Worm (Caenorhabditis elegans): ENCODE results near the gene ddl-1.
A peak's percentile ranks its signal among the peaks of the same experiment; 100 is the strongest.
"Not testable (repeated sequence)": the region's sequence is repeated elsewhere in the genome, so short reads cannot be mapped to it uniquely, and the experiment has no call there.

The ddl-1 gene

DNA sequence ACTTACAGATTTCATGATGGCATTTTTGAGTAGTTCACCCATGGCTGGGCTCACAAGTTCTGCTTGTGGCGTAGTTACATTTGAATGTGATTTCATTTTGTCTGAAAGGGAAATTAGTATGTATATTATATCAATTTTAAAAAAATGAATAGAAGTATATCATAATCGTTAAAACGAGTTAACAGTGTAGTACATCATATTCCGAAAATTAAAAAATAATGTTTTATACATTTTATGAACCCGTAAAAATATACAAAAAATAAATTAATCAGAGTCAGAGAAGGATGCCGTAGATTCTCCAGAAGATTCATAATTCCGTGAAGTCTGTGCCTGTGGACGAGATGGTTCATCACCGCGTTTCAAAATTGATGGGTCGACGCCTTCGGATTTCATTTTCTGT is 1.2 kb downstream of the ddl-1 start, which contains the start of gene F59E12.9:
F59E12.9 (minus strand) TSS at position 101 of the 400 bp plus-strand sequence.
- TF ChIP-seq fos-1 (tag; optimal IDR thresholded peaks at IDR 0.05) (no peak), aly-2 (tag; optimal IDR thresholded peaks at IDR 0.05) (no peak), lin-15B (tag; optimal IDR thresholded peaks at IDR 0.05) (no peak), ceh-82 (tag; optimal IDR thresholded peaks at IDR 0.05) (no peak), mml-1 (tag; optimal IDR thresholded peaks at IDR 0.05) (no peak)

DNA sequence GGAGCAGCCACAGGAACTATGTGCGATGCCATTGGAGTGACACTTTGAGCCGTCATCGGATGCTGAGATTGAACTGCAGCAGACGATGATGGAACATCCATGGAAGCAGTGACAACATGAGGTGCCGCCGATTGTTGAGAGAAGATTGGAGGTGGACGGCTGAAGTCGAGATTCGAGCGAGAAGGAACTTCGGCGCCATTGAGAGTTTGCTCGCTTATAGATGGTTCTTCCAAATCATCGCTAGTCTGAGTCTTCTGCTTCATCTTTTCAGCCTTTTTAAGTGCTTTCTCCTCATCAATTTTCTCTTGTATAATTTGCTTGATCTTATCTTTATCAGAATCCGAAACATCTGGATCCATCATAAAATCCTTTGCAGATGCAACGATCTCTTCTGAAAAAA is 6.1 kb downstream of the ddl-1 start:
- TF ChIP-seq tbx-2 (tag; optimal IDR thresholded peaks at IDR 0.05) (no peak), ceh-28 (tag; optimal IDR thresholded peaks at IDR 0.05) (no peak), pqm-1 (tag; optimal IDR thresholded peaks at IDR 0.05) (no peak), lin-15B (tag; optimal IDR thresholded peaks at IDR 0.05) (no peak), egl-5 (tag; optimal IDR thresholded peaks at IDR 0.05) (no peak), fkh-2 (tag; optimal IDR thresholded peaks at IDR 0.05) (no peak)

DNA sequence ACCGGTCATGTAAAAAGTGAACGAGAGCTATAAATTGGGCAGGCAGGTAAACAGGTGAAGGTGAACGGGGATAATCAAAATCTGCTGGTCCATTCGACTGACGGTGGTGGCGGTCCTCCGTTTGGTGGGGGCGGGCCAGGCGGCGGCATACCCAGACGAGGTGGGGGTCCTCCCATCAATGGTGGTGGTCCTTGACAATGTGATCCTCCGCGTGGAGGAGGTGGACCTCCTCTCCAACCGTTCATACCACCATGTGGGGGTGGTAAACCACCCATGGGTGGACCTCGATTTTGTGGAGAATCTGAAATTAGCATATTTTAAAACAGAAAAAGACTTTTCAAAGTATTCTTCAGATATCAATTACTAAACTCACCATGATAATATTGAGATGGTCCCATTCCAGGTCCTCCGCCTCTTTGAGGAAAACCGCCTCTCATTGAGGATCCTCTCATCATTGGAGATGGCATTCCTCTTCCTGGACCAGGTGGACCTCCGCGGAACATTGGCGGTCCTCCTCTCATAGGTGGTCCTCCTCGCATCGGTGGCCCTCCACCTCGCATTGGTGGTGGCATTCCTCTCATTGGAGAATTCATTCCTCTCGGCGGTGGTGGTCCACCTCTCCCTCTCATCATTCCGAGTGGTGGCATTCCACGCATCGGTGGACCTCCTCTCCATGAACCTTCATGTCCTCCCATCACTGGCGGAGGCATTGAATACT is 7.7 kb downstream of the ddl-1 start:
- TF ChIP-seq pqm-1 (tag; optimal IDR thresholded peaks at IDR 0.05) = no peak

ce11 chrII:5638059-5638458 is 10.1 kb downstream of the ddl-1 start, which contains the start of gene F59E12.3:
Gene F59E12.3 (plus strand): TSS chrII:5638359.
- no peak for TF ChIP-seq elt-2 (tag; optimal IDR thresholded peaks at IDR 0.05)
- no peak for TF ChIP-seq nhr-43 (tag; optimal IDR thresholded peaks at IDR 0.05; ENCODE audit: poor library complexity, severe bottlenecking)
- TF ChIP-seq ceh-16 (tag; optimal IDR thresholded peaks at IDR 0.05) = no peak
- TF ChIP-seq ztf-4 (tag; optimal IDR thresholded peaks at IDR 0.05) = no peak
- TF ChIP-seq aly-2 (tag; optimal IDR thresholded peaks at IDR 0.05) = no peak
- TF ChIP-seq ceh-9 (tag; optimal IDR thresholded peaks at IDR 0.05) = no peak
- no peak for TF ChIP-seq fos-1 (tag; optimal IDR thresholded peaks at IDR 0.05)

ce11 chrII:5636826-5637225 is 11.3 kb downstream of the ddl-1 start, which contains the start of gene F59E12.8:
Gene F59E12.8 (minus strand): TSS chrII:5636926.
- TF ChIP-seq tbx-2 (tag; optimal IDR thresholded peaks at IDR 0.05) (no peak), nfya-1 (tag; optimal IDR thresholded peaks at IDR 0.05; ENCODE audit: insufficient read depth) (no peak), nhr-23 (tag; optimal IDR thresholded peaks at IDR 0.05) (no peak), lin-39 (tag; optimal IDR thresholded peaks at IDR 0.05) (no peak), ceh-16 (tag; optimal IDR thresholded peaks at IDR 0.05) (no peak), lsy-12 (tag; optimal IDR thresholded peaks at IDR 0.05) (no peak), unc-62 (GFP tag; optimal IDR thresholded peaks at IDR 0.05) (no peak), hmg-11 (tag; optimal IDR thresholded peaks at IDR 0.05) (no peak), unc-39 (tag; optimal IDR thresholded peaks at IDR 0.05) (no peak)

DNA sequence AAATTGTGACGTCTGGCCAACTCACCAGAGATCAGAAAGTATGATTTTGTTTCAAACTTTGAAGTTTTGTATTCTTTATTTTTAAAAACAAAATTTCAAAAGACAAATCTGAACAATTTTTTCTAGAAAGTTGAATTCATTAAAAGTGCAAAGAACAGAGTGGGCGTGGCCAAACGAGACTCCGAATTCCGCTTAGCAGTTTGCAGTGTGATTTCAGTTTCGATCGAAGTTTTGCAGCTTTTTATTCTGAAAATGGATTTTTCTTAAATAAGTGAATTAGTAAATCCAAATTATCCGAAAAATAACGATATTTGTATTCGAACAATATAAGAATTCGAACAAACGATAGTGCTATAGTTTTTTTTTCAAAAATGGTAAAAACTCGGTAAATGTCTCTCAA is 14.7 kb downstream of the ddl-1 start:
- peak; percentile 25 for TF ChIP-seq nfya-1 (tag; optimal IDR thresholded peaks at IDR 0.05; ENCODE audit: insufficient read depth)
- no peak for TF ChIP-seq nhr-77 (tag; optimal IDR thresholded peaks at IDR 0.05)

- not testable (repeated sequence) for TF ChIP-seq skn-1, lin-15B, ceh-16 (tag; optimal IDR thresholded peaks at IDR 0.05)
Measured at ce11 chrII:5630851-5631401, 17.2 kb downstream of the ddl-1 start, which contains the start of the genes F59E12.6 and npl-4.1. Gene F59E12.6 (minus strand): TSS chrII:5630951. Gene npl-4.1 (plus strand): TSS chrII:5631351.

ce11 chrII:5628326-5628818 is 19.8 kb downstream of the ddl-1 start, which contains the start of gene F59E12.15:
Gene F59E12.15 (minus strand): TSS chrII:5628376.
- no peak for TF ChIP-seq hmg-11 (tag; optimal IDR thresholded peaks at IDR 0.05)
- no peak for TF ChIP-seq skn-1 (tag; optimal IDR thresholded peaks at IDR 0.05)
